Fruit fly (Drosophila melanogaster) whole organism, embryonic: ENCODE results near the gene CG3008.

ENCODE experiments used
- B-H1 ChIP-seq: fragments of 200-800 bp; sonication (Bioruptor generic); IDR thresholded peaks from 3 replicates; pipeline ENCODE4 v1.3.6; 2022; ENCODE audit warnings: missing biosample characterization, missing genetic modification characterization
- CG10267 ChIP-seq: fragments of 200-800 bp; sonication (Bioruptor generic); optimal IDR thresholded peaks from 2 replicates; lab custom pipeline; 2018; ENCODE audit warnings: missing biosample characterization, mild to moderate bottlenecking, missing genetic modification characterization, moderate library complexity
- CG10462 ChIP-seq: fragments of 200-800 bp; sonication (Bioruptor generic); optimal IDR thresholded peaks from 2 replicates; lab custom pipeline; 2016; ENCODE audit warnings: missing biosample characterization, missing genetic modification characterization
- CG11085 ChIP-seq: fragments of 200-800 bp; sonication (Bioruptor generic); IDR thresholded peaks from 2 replicates; pipeline ENCODE4 v1.3.6; 2022; ENCODE audit warnings: missing biosample characterization, missing genetic modification characterization
- CG11695 ChIP-seq: fragments of 200-800 bp; sonication (Bioruptor generic); IDR thresholded peaks from 3 replicates; pipeline ENCODE4 v1.3.6; 2022; ENCODE audit warnings: missing biosample characterization, missing genetic modification characterization
- CG12104 ChIP-seq: fragments of 200-800 bp; sonication (Bioruptor generic); optimal IDR thresholded peaks from 3 replicates; lab custom pipeline; 2016; ENCODE audit warnings: missing biosample characterization, missing genetic modification characterization
- CG14050 ChIP-seq: fragments of 200-800 bp; sonication (Bioruptor generic); IDR thresholded peaks from 3 replicates; pipeline ENCODE4 v1.3.6; 2022; ENCODE audit warnings: missing biosample characterization, missing genetic modification characterization
- CG15073 ChIP-seq: fragments of 200-800 bp; sonication (Bioruptor generic); optimal IDR thresholded peaks from 2 replicates; lab custom pipeline; 2016; ENCODE audit warnings: missing biosample characterization, missing genetic modification characterization
- CG16779 ChIP-seq: fragments of 200-800 bp; sonication (Bioruptor generic); IDR thresholded peaks from 2 replicates; pipeline ENCODE4 v1.3.6; 2022; ENCODE audit warnings: missing biosample characterization, missing genetic modification characterization
- CG31441 ChIP-seq: fragments of 200-800 bp; sonication (Bioruptor generic); IDR thresholded peaks from 2 replicates; pipeline ENCODE4 v1.3.6; 2022; ENCODE audit warnings: missing biosample characterization, missing genetic modification characterization
- CG3163 ChIP-seq: fragments of 200-800 bp; sonication (Bioruptor generic); optimal IDR thresholded peaks from 3 replicates; lab custom pipeline; 2016; ENCODE audit warnings: missing biosample characterization, missing genetic modification characterization
- CG3847 ChIP-seq: fragments of 200-800 bp; sonication (Bioruptor generic); IDR thresholded peaks from 2 replicates; pipeline ENCODE4 v1.3.6; 2022; ENCODE audit warnings: missing biosample characterization, missing genetic modification characterization
- CG4707 ChIP-seq: fragments of 200-800 bp; sonication (Bioruptor generic); optimal IDR thresholded peaks from 2 replicates; lab custom pipeline; 2018; ENCODE audit warnings: missing biosample characterization, mild to moderate bottlenecking, missing genetic modification characterization, moderate library complexity
- CG4854 ChIP-seq: fragments of 200-800 bp; sonication (Bioruptor generic); optimal IDR thresholded peaks from 2 replicates; lab custom pipeline; 2016; ENCODE audit warnings: missing biosample characterization, missing genetic modification characterization, inconsistent platforms
- CG5953 ChIP-seq: fragments of 200-800 bp; sonication (Bioruptor generic); IDR thresholded peaks from 2 replicates; pipeline ENCODE4 v1.3.6; 2022; ENCODE audit warnings: missing biosample characterization, missing genetic modification characterization
- CG6689 ChIP-seq: fragments of 200-800 bp; sonication (Bioruptor generic); IDR thresholded peaks from 2 replicates; pipeline ENCODE4 v1.3.6; 2022; ENCODE audit warnings: missing biosample characterization, missing genetic modification characterization
- CG8290 ChIP-seq, 3 experiments: fragments of 200-800 bp; sonication (Bioruptor generic); optimal IDR thresholded peaks; 2 replicates each; lab custom pipeline; 2016 to 2019; ENCODE audit warnings: missing biosample characterization in 3 of 3, missing genetic modification characterization in 3 of 3, mild to moderate bottlenecking in 2 of 3, moderate library complexity in 1 of 3
- Dfd ChIP-seq, 2 experiments: fragments of >200 bp; optimal IDR thresholded peaks; 2 replicates each; lab custom pipeline; 2017; ENCODE audit warnings: missing biosample characterization in 2 of 2, missing genetic modification characterization in 2 of 2
- Dip2 ChIP-seq: fragments of 200-800 bp; sonication (Bioruptor generic); IDR thresholded peaks from 2 replicates; pipeline ENCODE4 v1.3.6; 2022; ENCODE audit warnings: missing biosample characterization, missing genetic modification characterization
- Fer3 ChIP-seq: fragments of 200-800 bp; sonication (Bioruptor generic); optimal IDR thresholded peaks from 2 replicates; lab custom pipeline; 2018; ENCODE audit warnings: missing biosample characterization, mild to moderate bottlenecking, missing genetic modification characterization, moderate library complexity
- HLH4C ChIP-seq: fragments of 200-800 bp; sonication (Bioruptor generic); IDR thresholded peaks from 3 replicates; pipeline ENCODE4 v1.3.6; 2022; ENCODE audit warnings: missing biosample characterization, missing genetic modification characterization; ENCODE audit not compliant: partially characterized antibody
- HLHmδ ChIP-seq: fragments of 200-800 bp; sonication (Bioruptor generic); optimal IDR thresholded peaks from 2 replicates; lab custom pipeline; 2018; ENCODE audit warnings: missing biosample characterization, mild to moderate bottlenecking, missing genetic modification characterization, moderate library complexity
- Hey ChIP-seq: fragments of 200-800 bp; sonication (Bioruptor generic); optimal IDR thresholded peaks from 3 replicates; lab custom pipeline; 2018; ENCODE audit warnings: missing biosample characterization, mild to moderate bottlenecking, missing genetic modification characterization
- Hr39 ChIP-seq: fragments of >200 bp; optimal IDR thresholded peaks from 2 replicates; lab custom pipeline; 2017
- Meics ChIP-seq: fragments of 200-800 bp; sonication (Bioruptor generic); optimal IDR thresholded peaks from 2 replicates; lab custom pipeline; 2017; ENCODE audit warnings: missing biosample characterization, mild to moderate bottlenecking, missing genetic modification characterization
- Spps ChIP-seq: fragments of 200-800 bp; sonication (Bioruptor generic); optimal IDR thresholded peaks from 2 replicates; lab custom pipeline; 2018; ENCODE audit warnings: missing biosample characterization, mild to moderate bottlenecking, missing genetic modification characterization
- amos ChIP-seq: fragments of 200-800 bp; sonication (Bioruptor generic); IDR thresholded peaks from 2 replicates; pipeline ENCODE4 v1.3.6; 2022; ENCODE audit warnings: missing biosample characterization, missing genetic modification characterization; ENCODE audit not compliant: partially characterized antibody
- aop ChIP-seq: fragments of 200-800 bp; sonication (Bioruptor generic); IDR thresholded peaks from 2 replicates; pipeline ENCODE4 v1.3.6; 2022; ENCODE audit warnings: missing biosample characterization, missing genetic modification characterization
- ara ChIP-seq: fragments of 200-800 bp; sonication (Bioruptor generic); IDR thresholded peaks from 2 replicates; pipeline ENCODE4 v1.3.6; 2022; ENCODE audit warnings: missing biosample characterization, missing genetic modification characterization
- ato ChIP-seq: fragments of 200-800 bp; sonication (Bioruptor generic); IDR thresholded peaks from 2 replicates; pipeline ENCODE4 v1.3.6; 2022; ENCODE audit warnings: missing biosample characterization, missing genetic modification characterization; ENCODE audit not compliant: partially characterized antibody
- da ChIP-seq: fragments of 200-800 bp; sonication (Bioruptor generic); optimal IDR thresholded peaks from 2 replicates; lab custom pipeline; 2016; ENCODE audit warnings: missing biosample characterization, missing genetic modification characterization
- disco-r ChIP-seq: fragments of 200-800 bp; sonication (Bioruptor generic); optimal IDR thresholded peaks from 2 replicates; lab custom pipeline; 2016; ENCODE audit warnings: missing biosample characterization, missing genetic modification characterization
- dm ChIP-seq: fragments of 200-800 bp; sonication (Bioruptor generic); optimal IDR thresholded peaks from 3 replicates; lab custom pipeline; 2016; ENCODE audit warnings: missing biosample characterization, missing genetic modification characterization
- dmrt11E ChIP-seq: fragments of 200-800 bp; sonication (Bioruptor generic); optimal IDR thresholded peaks from 3 replicates; lab custom pipeline; 2018; ENCODE audit warnings: missing biosample characterization, mild to moderate bottlenecking, missing genetic modification characterization, moderate library complexity
- eyg ChIP-seq: fragments of 200-800 bp; sonication (Bioruptor generic); optimal IDR thresholded peaks from 3 replicates; lab custom pipeline; 2016; ENCODE audit warnings: missing biosample characterization, missing genetic modification characterization
- fd64A ChIP-seq: fragments of 200-800 bp; sonication (Bioruptor generic); optimal IDR thresholded peaks from 3 replicates; lab custom pipeline; 2018; ENCODE audit warnings: missing biosample characterization, mild to moderate bottlenecking, missing genetic modification characterization
- gcm ChIP-seq: fragments of 200-800 bp; sonication (Bioruptor generic); optimal IDR thresholded peaks from 2 replicates; lab custom pipeline; 2019; ENCODE audit warnings: missing biosample characterization, mild to moderate bottlenecking, missing genetic modification characterization, moderate library complexity
- gsb-n ChIP-seq: fragments of 200-800 bp; sonication (Bioruptor generic); optimal IDR thresholded peaks from 3 replicates; lab custom pipeline; 2018; ENCODE audit warnings: missing biosample characterization, mild to moderate bottlenecking, missing genetic modification characterization
- h ChIP-seq: fragments of >200 bp; optimal IDR thresholded peaks from 2 replicates; lab custom pipeline; 2017
- jumu ChIP-seq: fragments of 200-800 bp; sonication (Bioruptor generic); optimal IDR thresholded peaks from 3 replicates; lab custom pipeline; 2016; ENCODE audit warnings: missing biosample characterization, missing genetic modification characterization
- kay ChIP-seq: fragments of 200-800 bp; sonication (Bioruptor generic); optimal IDR thresholded peaks from 2 replicates; lab custom pipeline; 2016; ENCODE audit warnings: missing biosample characterization, missing genetic modification characterization
- ken ChIP-seq: fragments of 200-800 bp; sonication (Bioruptor generic); IDR thresholded peaks from 3 replicates; pipeline ENCODE4 v1.3.6; 2022; ENCODE audit warnings: missing biosample characterization, missing genetic modification characterization
- nom ChIP-seq: fragments of 200-800 bp; sonication (Bioruptor generic); optimal IDR thresholded peaks from 2 replicates; lab custom pipeline; 2017; ENCODE audit warnings: missing biosample characterization, missing genetic modification characterization, mild to moderate bottlenecking, moderate library complexity, missing genetic modification reagents
- pita ChIP-seq: fragments of 200-800 bp; sonication (Bioruptor generic); optimal IDR thresholded peaks from 2 replicates; lab custom pipeline; 2017; ENCODE audit warnings: missing biosample characterization, mild to moderate bottlenecking, missing genetic modification characterization
- prd ChIP-seq, 3 experiments: fragments of >200 bp in 2 of 3; fragments of 200-800 bp in 1 of 3; sonication (Bioruptor generic) in 1 of 3; optimal IDR thresholded peaks in 2 of 3; IDR thresholded peaks in 1 of 3; 2 replicates in 2 of 3; 3 replicates in 1 of 3; pipeline versions ENCODE4 v1.3.6 to Lab custom; 2017 to 2022; ENCODE audit warnings: missing biosample characterization in 1 of 3, missing genetic modification characterization in 1 of 3
- repo ChIP-seq: fragments of 200-800 bp; sonication (Bioruptor generic); optimal IDR thresholded peaks from 2 replicates; lab custom pipeline; 2016; ENCODE audit warnings: missing biosample characterization, missing genetic modification characterization
- schlank ChIP-seq: fragments of 200-800 bp; sonication (Bioruptor generic); optimal IDR thresholded peaks from 2 replicates; lab custom pipeline; 2018; ENCODE audit warnings: missing biosample characterization, mild to moderate bottlenecking, missing genetic modification characterization
- sim ChIP-seq: fragments of 200-800 bp; sonication (Bioruptor generic); IDR thresholded peaks from 2 replicates; pipeline ENCODE4 v1.3.6; 2022; ENCODE audit warnings: missing biosample characterization, missing genetic modification characterization
- tgo ChIP-seq: fragments of 200-800 bp; sonication (Bioruptor generic); IDR thresholded peaks from 3 replicates; pipeline ENCODE4 v1.3.6; 2022; ENCODE audit warnings: missing biosample characterization, missing genetic modification characterization
- vnd ChIP-seq: fragments of 200-800 bp; sonication (Bioruptor generic); IDR thresholded peaks from 3 replicates; pipeline ENCODE4 v1.3.6; 2022; ENCODE audit warnings: missing biosample characterization, missing genetic modification characterization; ENCODE audit not compliant: partially characterized antibody
- zen2 ChIP-seq: fragments of 200-800 bp; sonication (Bioruptor generic); IDR thresholded peaks from 3 replicates; pipeline ENCODE4 v1.3.6; 2022; ENCODE audit warnings: missing biosample characterization, missing genetic modification characterization; ENCODE audit not compliant: partially characterized antibody
- zfh2 ChIP-seq: fragments of 200-800 bp; sonication (Bioruptor generic); optimal IDR thresholded peaks from 2 replicates; lab custom pipeline; 2016; ENCODE audit warnings: missing biosample characterization, missing genetic modification characterization

Gene CG3008

dm6 chr2L:4856118-4856517, 27.0 kb upstream of the CG3008 start (continued):
- TF ChIP-seq ara: peak; percentile 73
- TF ChIP-seq Spps (tag; lab: Kevin White, UChicago): peak; percentile 57
- TF ChIP-seq disco-r (GFP tag; lab: Kevin White, UChicago): no peak
- TF ChIP-seq zfh2 (GFP tag; lab: Kevin White, UChicago): no peak
- no peak for TF ChIP-seq CG8290 (GFP tag; optimal IDR thresholded peaks at IDR 0.05; lab: Kevin White, UChicago)
- peak in 1 of 2 experiments; percentile 54 for TF ChIP-seq CG8290 (tag; optimal IDR thresholded peaks at IDR 0.05; lab: Kevin White, UChicago)
- no peak for TF ChIP-seq CG15073
- TF ChIP-seq CG12104 (GFP tag; lab: Kevin White, UChicago): no peak
- no peak for TF ChIP-seq HLHmδ (GFP tag; lab: Kevin White, UChicago)
- TF ChIP-seq Dip2 (GFP tag; lab: Robert Waterston, UW): no peak
- TF ChIP-seq Dfd (GFP tag; optimal IDR thresholded peaks at IDR 0.05; lab: Kevin White, UChicago): no peak
- no peak for TF ChIP-seq Hr39 (lab: Kevin White, UChicago)
- TF ChIP-seq pita: no peak
- TF ChIP-seq zen2 (GFP tag; lab: Robert Waterston, UW): no peak
- TF ChIP-seq gsb-n (tag; lab: Kevin White, UChicago): peak; percentile 59
- TF ChIP-seq prd (optimal IDR thresholded peaks at IDR 0.05; lab: Kevin White, UChicago): no peak
- peak; percentile 64; the same call in 2 of the 3 replicates for TF ChIP-seq prd (GFP tag; IDR thresholded peaks at IDR 0.05; lab: Robert Waterston, UW)
- TF ChIP-seq CG11695 (GFP tag; lab: Robert Waterston, UW): peak; percentile 71
- TF ChIP-seq ato (GFP tag; lab: Robert Waterston, UW): no peak
- peak; percentile 66 for TF ChIP-seq dmrt11E (tag; lab: Kevin White, UChicago)
- peak; percentile 43; the same call in 1 of the 3 replicates for TF ChIP-seq CG14050 (GFP tag; lab: Robert Waterston, UW)
- TF ChIP-seq tgo (GFP tag; lab: Robert Waterston, UW): peak; percentile 30; the same call in 1 of the 3 replicates
- no peak for TF ChIP-seq CG4854 (GFP tag; lab: Kevin White, UChicago)
- TF ChIP-seq CG5953 (GFP tag; lab: Robert Waterston, UW): peak; percentile 43; the same call in 1 of the 2 replicates
- TF ChIP-seq da (GFP tag; lab: Kevin White, UChicago): no peak
- no peak for TF ChIP-seq eyg (GFP tag; lab: Kevin White, UChicago)
- no peak for TF ChIP-seq CG11085
- TF ChIP-seq schlank: no peak
- no peak for TF ChIP-seq aop (GFP tag; lab: Robert Waterston, UW)
- no peak for TF ChIP-seq amos (GFP tag; lab: Robert Waterston, UW)
- TF ChIP-seq CG10267: peak; percentile 72
- TF ChIP-seq Meics (GFP tag; lab: Kevin White, UChicago): peak; percentile 66
- no peak for TF ChIP-seq h
- TF ChIP-seq vnd (GFP tag; lab: Robert Waterston, UW): no peak
- TF ChIP-seq CG3847 (GFP tag; lab: Robert Waterston, UW): no peak
- TF ChIP-seq CG31441 (GFP tag; lab: Robert Waterston, UW): peak; percentile 84
- TF ChIP-seq CG6689 (GFP tag; lab: Robert Waterston, UW): peak; percentile 72
- TF ChIP-seq nom (GFP tag; lab: Kevin White, UChicago): no peak
- no peak for TF ChIP-seq jumu (GFP tag; lab: Kevin White, UChicago)
- no peak for TF ChIP-seq kay
- peak; percentile 68 for TF ChIP-seq Fer3
- no peak for TF ChIP-seq HLH4C (GFP tag; lab: Robert Waterston, UW)
- peak; percentile 67 for TF ChIP-seq gcm (GFP tag; lab: Kevin White, UChicago)
- TF ChIP-seq CG4707 (GFP tag; lab: Kevin White, UChicago): peak; percentile 39
- no peak for TF ChIP-seq ken (GFP tag; lab: Robert Waterston, UW)
- TF ChIP-seq repo (GFP tag; lab: Kevin White, UChicago): no peak
- TF ChIP-seq CG10462 (GFP tag; lab: Kevin White, UChicago): no peak
- TF ChIP-seq B-H1 (GFP tag; lab: Robert Waterston, UW): peak; percentile 52
- no peak for TF ChIP-seq fd64A
- no peak for TF ChIP-seq sim (GFP tag; lab: Robert Waterston, UW)
- no peak for TF ChIP-seq CG3163
- TF ChIP-seq Hey: no peak
- no peak for TF ChIP-seq dm
- TF ChIP-seq CG16779 (GFP tag; lab: Robert Waterston, UW): no peak
